Fruit fly (Drosophila melanogaster) whole organism, embryonic: ENCODE measurements around the gene TyrRII.

Source experiments
- Bgb ChIP-seq: fragments of 200-800 bp; sonication (Bioruptor generic); IDR thresholded peaks from 2 replicates; pipeline ENCODE4 v1.3.6; 2022; ENCODE audit warnings: missing biosample characterization, missing genetic modification characterization; ENCODE audit not compliant: partially characterized antibody
- Bteb2 ChIP-seq: fragments of 200-800 bp; sonication (Bioruptor generic); optimal IDR thresholded peaks from 2 replicates; lab custom pipeline; 2016; ENCODE audit warnings: missing biosample characterization, missing genetic modification characterization
- CG12104 ChIP-seq: fragments of 200-800 bp; sonication (Bioruptor generic); optimal IDR thresholded peaks from 3 replicates; lab custom pipeline; 2016; ENCODE audit warnings: missing biosample characterization, missing genetic modification characterization
- CG12219 ChIP-seq: fragments of 200-800 bp; sonication (Bioruptor generic); optimal IDR thresholded peaks from 3 replicates; lab custom pipeline; 2018; ENCODE audit warnings: missing biosample characterization, mild to moderate bottlenecking, missing genetic modification characterization
- CG13287 ChIP-seq: fragments of 200-800 bp; sonication (Bioruptor generic); IDR thresholded peaks from 2 replicates; pipeline ENCODE4 v1.3.6; 2022; ENCODE audit warnings: missing biosample characterization, missing genetic modification characterization; ENCODE audit not compliant: partially characterized antibody
- CG15696 ChIP-seq: fragments of 200-800 bp; sonication (Bioruptor generic); optimal IDR thresholded peaks from 2 replicates; lab custom pipeline; 2019; ENCODE audit warnings: missing biosample characterization, mild to moderate bottlenecking, missing genetic modification characterization, moderate library complexity
- CG17361 ChIP-seq: fragments of 200-800 bp; sonication (Bioruptor generic); IDR thresholded peaks from 3 replicates; pipeline ENCODE4 v1.3.6; 2022; ENCODE audit warnings: missing biosample characterization, missing genetic modification characterization
- CG17385 ChIP-seq: fragments of 200-800 bp; sonication (Bioruptor generic); optimal IDR thresholded peaks from 3 replicates; lab custom pipeline; 2018; ENCODE audit warnings: missing biosample characterization, mild to moderate bottlenecking, missing genetic modification characterization
- CG32767 ChIP-seq: fragments of 200-800 bp; sonication (Bioruptor generic); IDR thresholded peaks from 2 replicates; pipeline ENCODE4 v1.3.6; 2022; ENCODE audit warnings: missing biosample characterization, missing genetic modification characterization
- CG34224 ChIP-seq: fragments of 200-800 bp; sonication (Bioruptor generic); IDR thresholded peaks from 3 replicates; pipeline ENCODE4 v1.3.6; 2022; ENCODE audit warnings: missing biosample characterization, missing genetic modification characterization; ENCODE audit not compliant: partially characterized antibody
- CG4360 ChIP-seq: fragments of 200-800 bp; sonication (Bioruptor generic); IDR thresholded peaks from 2 replicates; pipeline ENCODE4 v1.3.6; 2022; ENCODE audit warnings: missing biosample characterization, missing genetic modification characterization
- CG5180 ChIP-seq: fragments of 200-800 bp; sonication (Bioruptor generic); optimal IDR thresholded peaks from 3 replicates; lab custom pipeline; 2017; ENCODE audit warnings: missing biosample characterization, missing genetic modification characterization, mild to moderate bottlenecking, moderate library complexity, missing genetic modification reagents
- CG5953 ChIP-seq: fragments of 200-800 bp; sonication (Bioruptor generic); IDR thresholded peaks from 2 replicates; pipeline ENCODE4 v1.3.6; 2022; ENCODE audit warnings: missing biosample characterization, missing genetic modification characterization
- CG6765 ChIP-seq: fragments of 200-800 bp; sonication (Bioruptor generic); optimal IDR thresholded peaks from 3 replicates; lab custom pipeline; 2017; ENCODE audit warnings: missing biosample characterization, mild to moderate bottlenecking, missing genetic modification characterization
- CG6791 ChIP-seq: fragments of 200-800 bp; sonication (Bioruptor generic); IDR thresholded peaks from 3 replicates; pipeline ENCODE4 v1.3.6; 2022; ENCODE audit warnings: missing biosample characterization, missing genetic modification characterization; ENCODE audit not compliant: partially characterized antibody
- CG8089 ChIP-seq: fragments of 200-800 bp; sonication (Bioruptor generic); optimal IDR thresholded peaks from 3 replicates; lab custom pipeline; 2016; ENCODE audit warnings: missing biosample characterization, missing genetic modification characterization
- CG9437 ChIP-seq: fragments of 200-800 bp; sonication (Bioruptor generic); optimal IDR thresholded peaks from 2 replicates; lab custom pipeline; 2018; ENCODE audit warnings: missing biosample characterization, mild to moderate bottlenecking, missing genetic modification characterization
- CHES-1-like ChIP-seq: fragments of 200-800 bp; sonication (Bioruptor generic); optimal IDR thresholded peaks from 2 replicates; lab custom pipeline; 2016; ENCODE audit warnings: missing biosample characterization, missing genetic modification characterization
- CrebB ChIP-seq: fragments of 200-800 bp; sonication (Bioruptor generic); optimal IDR thresholded peaks from 3 replicates; lab custom pipeline; 2018; ENCODE audit warnings: missing biosample characterization, mild to moderate bottlenecking, missing genetic modification characterization
- Doc3 ChIP-seq: fragments of 200-800 bp; sonication (Bioruptor generic); IDR thresholded peaks from 3 replicates; pipeline ENCODE4 v1.3.6; 2022; ENCODE audit warnings: missing biosample characterization, missing genetic modification characterization; ENCODE audit not compliant: partially characterized antibody
- HHEX ChIP-seq: fragments of 200-800 bp; sonication (Bioruptor generic); optimal IDR thresholded peaks from 3 replicates; lab custom pipeline; 2017; ENCODE audit warnings: missing biosample characterization, mild to moderate bottlenecking, missing genetic modification characterization, missing genetic modification reagents
- HLH3B ChIP-seq: fragments of 200-800 bp; sonication (Bioruptor generic); IDR thresholded peaks from 2 replicates; pipeline ENCODE4 v1.3.6; 2022; ENCODE audit warnings: missing biosample characterization, missing genetic modification characterization
- Hey ChIP-seq: fragments of 200-800 bp; sonication (Bioruptor generic); optimal IDR thresholded peaks from 3 replicates; lab custom pipeline; 2018; ENCODE audit warnings: missing biosample characterization, mild to moderate bottlenecking, missing genetic modification characterization
- Hr3 ChIP-seq: fragments of 200-800 bp; sonication (Bioruptor generic); optimal IDR thresholded peaks from 3 replicates; lab custom pipeline; 2016; ENCODE audit warnings: missing biosample characterization, missing genetic modification characterization
- Hr78 ChIP-seq, 2 experiments: fragments of 200-800 bp in 1 of 2; fragments of >200 bp in 1 of 2; sonication (Bioruptor generic) in 1 of 2; optimal IDR thresholded peaks; 2 replicates each; lab custom pipeline; 2017 to 2019; ENCODE audit warnings: missing biosample characterization in 2 of 2, missing genetic modification characterization in 2 of 2, mild to moderate bottlenecking in 1 of 2, moderate library complexity in 1 of 2
- Kr ChIP-seq: fragments of 200-800 bp; sonication (Bioruptor generic); optimal IDR thresholded peaks from 2 replicates; lab custom pipeline; 2017; ENCODE audit warnings: missing biosample characterization, mild to moderate bottlenecking, missing genetic modification characterization
- Mad ChIP-seq: fragments of 200-800 bp; sonication (Bioruptor generic); optimal IDR thresholded peaks from 2 replicates; lab custom pipeline; 2016; ENCODE audit warnings: missing biosample characterization, missing genetic modification characterization
- Med ChIP-seq: fragments of 200-800 bp; sonication (Bioruptor generic); peaks from one replicate; lab custom pipeline; 2016; ENCODE audit warnings: missing biosample characterization, missing genetic modification characterization, mild to moderate bottlenecking, inconsistent platforms, moderate library complexity
- NK7.1 ChIP-seq: fragments of 200-800 bp; sonication (Bioruptor generic); optimal IDR thresholded peaks from 3 replicates; lab custom pipeline; 2016; ENCODE audit warnings: missing biosample characterization, missing genetic modification characterization
- Nf-YC ChIP-seq: fragments of 200-800 bp; optimal IDR thresholded peaks from 3 replicates; lab custom pipeline; 2019; ENCODE audit warnings: missing biosample characterization, mild to moderate bottlenecking, missing genetic modification characterization, moderate library complexity
- Sry-δ ChIP-seq: fragments of 200-800 bp; sonication (Bioruptor generic); optimal IDR thresholded peaks from 2 replicates; lab custom pipeline; 2016; ENCODE audit warnings: missing biosample characterization, missing genetic modification characterization
- Taf1 ChIP-seq: fragments of 200-800 bp; sonication (Bioruptor generic); IDR thresholded peaks from 2 replicates; pipeline ENCODE4 v1.3.6; 2022; ENCODE audit warnings: missing biosample characterization, missing genetic modification characterization
- Xrp1 ChIP-seq: fragments of 200-800 bp; sonication (Bioruptor generic); IDR thresholded peaks from 2 replicates; pipeline ENCODE4 v1.3.6; 2022; ENCODE audit warnings: missing biosample characterization, missing genetic modification characterization
- ap ChIP-seq: fragments of 200-800 bp; sonication (Bioruptor generic); IDR thresholded peaks from 2 replicates; pipeline ENCODE4 v1.3.6; 2022; ENCODE audit warnings: missing biosample characterization, missing genetic modification characterization
- az2 ChIP-seq: fragments of 200-800 bp; sonication (Bioruptor generic); optimal IDR thresholded peaks from 3 replicates; lab custom pipeline; 2016; ENCODE audit warnings: missing biosample characterization, missing genetic modification characterization
- bcd ChIP-seq: fragments of 200-800 bp; sonication (Bioruptor generic); optimal IDR thresholded peaks from 2 replicates; lab custom pipeline; 2017; ENCODE audit warnings: missing biosample characterization, mild to moderate bottlenecking, missing genetic modification characterization
- bigmax ChIP-seq: fragments of 200-800 bp; sonication (Bioruptor generic); optimal IDR thresholded peaks from 2 replicates; lab custom pipeline; 2018; ENCODE audit warnings: missing biosample characterization, mild to moderate bottlenecking, missing genetic modification characterization
- bsh ChIP-seq, 2 experiments: fragments of 200-800 bp; sonication (Bioruptor generic); optimal IDR thresholded peaks; 2 replicates each; lab custom pipeline; 2017 to 2018; ENCODE audit warnings: mild to moderate bottlenecking in 2 of 2, missing biosample characterization in 2 of 2, missing genetic modification characterization in 2 of 2, moderate library complexity in 1 of 2
- cg ChIP-seq: fragments of 200-800 bp; sonication (Bioruptor generic); optimal IDR thresholded peaks from 3 replicates; lab custom pipeline; 2019; ENCODE audit warnings: missing biosample characterization, mild to moderate bottlenecking, missing genetic modification characterization, moderate library complexity
- ci ChIP-seq: fragments of 200-800 bp; sonication (Bioruptor generic); IDR thresholded peaks from 3 replicates; pipeline ENCODE4 v1.3.6; 2022; ENCODE audit warnings: missing biosample characterization, missing genetic modification characterization
- crol ChIP-seq: fragments of 200-800 bp; sonication (Bioruptor generic); IDR thresholded peaks from 2 replicates; pipeline ENCODE4 v1.3.6; 2022; ENCODE audit warnings: missing biosample characterization, missing genetic modification characterization
- gce ChIP-seq: fragments of 200-800 bp; sonication (Bioruptor generic); IDR thresholded peaks from 3 replicates; pipeline ENCODE4 v1.3.6; 2022; ENCODE audit warnings: missing biosample characterization, missing genetic modification characterization
- gem ChIP-seq: fragments of 200-800 bp; sonication (Bioruptor generic); optimal IDR thresholded peaks from 2 replicates; lab custom pipeline; 2019; ENCODE audit warnings: missing biosample characterization, mild to moderate bottlenecking, missing genetic modification characterization, moderate library complexity
- grau ChIP-seq: fragments of 200-800 bp; optimal IDR thresholded peaks from 3 replicates; lab custom pipeline; 2019; ENCODE audit warnings: missing biosample characterization, mild to moderate bottlenecking, missing genetic modification characterization, moderate library complexity
- insv ChIP-seq, 2 experiments: fragments of 200-800 bp; sonication (Bioruptor generic); optimal IDR thresholded peaks; 3 replicates each; lab custom pipeline; 2016 to 2018; ENCODE audit warnings: missing biosample characterization in 2 of 2, missing genetic modification characterization in 2 of 2
- klu ChIP-seq: fragments of 200-800 bp; sonication (Bioruptor generic); IDR thresholded peaks from 2 replicates; pipeline ENCODE4 v1.3.6; 2022; ENCODE audit warnings: missing biosample characterization, missing genetic modification characterization
- pfk ChIP-seq: fragments of 200-800 bp; sonication (Bioruptor generic); optimal IDR thresholded peaks from 2 replicates; lab custom pipeline; 2018; ENCODE audit warnings: missing biosample characterization, mild to moderate bottlenecking, missing genetic modification characterization, moderate library complexity
- pum ChIP-seq: fragments of 200-800 bp; sonication (Bioruptor generic); optimal IDR thresholded peaks from 2 replicates; lab custom pipeline; 2016; ENCODE audit warnings: missing biosample characterization, missing genetic modification characterization
- tll ChIP-seq, 2 experiments: fragments of 200-800 bp in 1 of 2; fragments of >200 bp in 1 of 2; sonication (Bioruptor generic) in 1 of 2; optimal IDR thresholded peaks; 2 replicates each; lab custom pipeline; 2017 to 2019; ENCODE audit warnings: missing biosample characterization in 2 of 2, missing genetic modification characterization in 2 of 2, mild to moderate bottlenecking in 1 of 2, moderate library complexity in 1 of 2

The TyrRII gene

DNA sequence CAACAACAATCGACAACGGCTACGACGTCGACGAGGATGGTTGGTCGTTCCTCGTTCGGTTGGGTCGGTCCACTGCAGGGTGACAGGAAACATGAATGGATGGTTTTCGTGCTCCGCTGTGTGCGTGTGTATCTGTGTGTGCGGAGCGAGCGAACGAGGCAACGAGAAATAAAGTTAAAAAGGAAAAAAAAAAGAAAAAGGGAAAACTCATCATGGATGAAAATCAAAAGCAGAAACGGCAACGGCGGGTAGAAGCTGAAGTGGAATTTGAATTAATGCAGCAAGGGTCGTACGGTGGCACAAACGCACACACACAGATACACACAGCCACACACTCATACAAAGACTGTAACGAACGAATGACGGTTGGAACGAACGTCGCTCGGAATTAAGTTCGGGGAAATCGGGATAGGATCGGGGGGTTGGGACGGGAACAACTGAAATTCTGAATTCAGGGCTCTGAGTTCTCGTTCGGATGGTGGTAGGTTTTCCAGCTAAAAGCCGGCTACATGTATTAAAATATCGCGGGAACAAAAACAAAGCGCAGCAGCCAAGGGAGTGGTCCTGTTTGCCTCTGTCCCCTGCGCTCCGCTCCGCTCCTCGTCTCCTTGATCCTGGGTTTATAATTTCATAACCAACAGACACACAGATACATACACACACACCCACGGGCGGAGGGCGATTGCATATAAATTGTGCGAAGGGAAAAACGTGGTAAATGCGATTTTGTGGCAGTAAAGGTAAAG, 25.3 kb upstream of the TyrRII start (continued):
- TF ChIP-seq gem (tag; lab: Kevin White, UChicago) (no peak), Doc3 (GFP tag; lab: Robert Waterston, UW) (no peak), bcd (no peak), Hey (tag; lab: Kevin White, UChicago) (peak; percentile 21), Bteb2 (GFP tag; lab: Kevin White, UChicago) (no peak), CG6791 (GFP tag; lab: Robert Waterston, UW) (no peak), CG4360 (GFP tag; lab: Robert Waterston, UW) (peak; percentile 73), CG8089 (GFP tag; lab: Kevin White, UChicago) (no peak), crol (GFP tag; lab: Robert Waterston, UW) (peak; percentile 89), insv (GFP tag; optimal IDR thresholded peaks at IDR 0.05; lab: Kevin White, UChicago) (peak in 1 of 2 experiments; percentile 22), Taf1 (GFP tag; lab: Robert Waterston, UW) (no peak), az2 (no peak), pum (GFP tag; lab: Kevin White, UChicago) (no peak), bigmax (no peak), NK7.1 (GFP tag; lab: Kevin White, UChicago) (no peak), CHES-1-like (GFP tag; lab: Kevin White, UChicago) (no peak), grau (no peak), CG5953 (GFP tag; lab: Robert Waterston, UW) (no peak), CG12219 (no peak), bsh (GFP tag; optimal IDR thresholded peaks at IDR 0.05; lab: Kevin White, UChicago) (no peak), HHEX (no peak), ci (GFP tag; lab: Robert Waterston, UW) (peak; percentile 24; the same call in 1 of the 3 replicates), CG12104 (GFP tag; lab: Kevin White, UChicago) (no peak), Med (GFP tag; lab: Kevin White, UChicago) (peak; percentile 58), CG13287 (no peak), tll (GFP tag; optimal IDR thresholded peaks at IDR 0.05; lab: Kevin White, UChicago) (peak in 1 of 2 experiments; percentile 63), Hr3 (GFP tag; lab: Kevin White, UChicago) (no peak), CG15696 (tag; lab: Kevin White, UChicago) (no peak), CG17361 (GFP tag; lab: Robert Waterston, UW) (no peak), pfk (peak; percentile 82), klu (GFP tag; lab: Robert Waterston, UW) (no peak), CG6765 (GFP tag; lab: Kevin White, UChicago) (no peak), Nf-YC (tag; lab: Kevin White, UChicago) (no peak), cg (peak; percentile 80), CG5180 (GFP tag; lab: Kevin White, UChicago) (peak; percentile 88), CG32767 (peak; percentile 30; the same call in 1 of the 2 replicates), Sry-δ (GFP tag; lab: Kevin White, UChicago) (no peak), Xrp1 (no peak), HLH3B (GFP tag; lab: Robert Waterston, UW) (no peak), CrebB (tag; lab: Kevin White, UChicago) (no peak), CG9437 (GFP tag; lab: Kevin White, UChicago) (no peak), gce (GFP tag; lab: Robert Waterston, UW) (no peak), Bgb (no peak), Hr78 (GFP tag; optimal IDR thresholded peaks at IDR 0.05; lab: Kevin White, UChicago) (no peak), CG17385 (GFP tag; lab: Kevin White, UChicago) (no peak), CG34224 (no peak), ap (GFP tag; lab: Robert Waterston, UW) (no peak), Kr (GFP tag; lab: Kevin White, UChicago) (peak; percentile 48), Mad (GFP tag; lab: Kevin White, UChicago) (no peak)
